Fruit fly (Drosophila melanogaster) whole organism, adult: ENCODE measurements around the gene CG34183.

Experiments
- CG11617 ChIP-seq: fragments of 200-800 bp; sonication (Bioruptor generic); optimal IDR thresholded peaks from 2 replicates; lab custom pipeline; 2017; ENCODE audit warnings: mild to moderate bottlenecking, missing biosample characterization, missing genetic modification reagents, missing genetic modification characterization
- CG12768 ChIP-seq: fragments of 200-800 bp; sonication (Bioruptor generic); optimal IDR thresholded peaks from 2 replicates; lab custom pipeline; 2017; ENCODE audit warnings: missing biosample characterization, missing genetic modification characterization, mild to moderate bottlenecking, moderate library complexity, missing genetic modification reagents
- CG33017 ChIP-seq: fragments of 200-800 bp; sonication (Bioruptor generic); optimal IDR thresholded peaks from 2 replicates; lab custom pipeline; 2018; ENCODE audit warnings: missing biosample characterization, mild to moderate bottlenecking, missing genetic modification characterization, moderate library complexity
- CG5204 ChIP-seq: fragments of 200-800 bp; sonication (Bioruptor generic); optimal IDR thresholded peaks from 2 replicates; lab custom pipeline; 2016; ENCODE audit warnings: missing biosample characterization, missing genetic modification characterization
- Crg-1 ChIP-seq: fragments of 200-800 bp; sonication (Bioruptor generic); optimal IDR thresholded peaks from 2 replicates; lab custom pipeline; 2016; ENCODE audit warnings: missing biosample characterization, missing genetic modification characterization
- ovo ChIP-seq: fragments of 200-800 bp; sonication (Bioruptor generic); optimal IDR thresholded peaks from 2 replicates; lab custom pipeline; 2016; ENCODE audit warnings: missing biosample characterization, missing genetic modification characterization
- toe ChIP-seq: fragments of 200-800 bp; sonication (Bioruptor generic); optimal IDR thresholded peaks from 2 replicates; lab custom pipeline; 2016; ENCODE audit warnings: missing biosample characterization, missing genetic modification characterization

DNA sequence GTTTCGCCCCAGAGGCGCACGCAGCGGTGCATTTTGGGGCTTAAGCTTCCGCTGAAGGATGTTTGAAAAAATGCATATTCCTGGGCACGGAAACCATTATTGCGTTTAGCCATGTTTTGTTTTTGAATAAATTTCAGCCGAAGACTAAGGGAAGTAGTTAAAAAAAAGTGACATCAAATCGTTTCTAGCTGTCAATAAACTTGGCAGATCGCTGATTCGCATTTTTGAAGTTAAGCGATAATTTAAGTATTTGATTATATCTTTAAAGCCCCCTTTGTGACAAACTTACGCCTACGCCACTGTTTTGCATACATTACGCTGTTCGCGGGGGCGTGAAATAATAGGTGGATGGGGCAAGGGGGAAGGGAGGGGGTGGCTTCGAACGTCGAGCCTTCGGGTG, 26.2 kb downstream of the CG34183 start:
- TF ChIP-seq ovo (GFP tag; lab: Kevin White, UChicago) (no peak), CG5204 (GFP tag; lab: Kevin White, UChicago) (no peak), Crg-1 (no peak), CG33017 (tag; lab: Kevin White, UChicago) (no peak), CG11617 (GFP tag; lab: Kevin White, UChicago) (no peak), CG12768 (GFP tag; lab: Kevin White, UChicago) (no peak), toe (GFP tag; lab: Kevin White, UChicago) (no peak)
